Worm (Caenorhabditis elegans) whole organism, young adult: ENCODE results near the gene unc-79.

Source experiments
- B0336.3 ChIP-seq: fragments of 200-800 bp; sonication (Bioruptor generic); IDR thresholded peaks from 2 replicates; pipeline ENCODE4 v1.3.6; 2022; ENCODE audit warnings: missing genetic modification characterization, missing compliant biosample characterization
- C17E4.6 ChIP-seq: fragments of 200-800 bp; sonication (Bioruptor generic); IDR thresholded peaks from 2 replicates; pipeline ENCODE4 v1.3.6; 2022; ENCODE audit warnings: missing genetic modification reagents, missing genetic modification characterization, missing compliant biosample characterization
- F22D6.2 ChIP-seq: sonication (generic microtip); optimal IDR thresholded peaks from 2 replicates; lab custom pipeline; 2016; ENCODE audit warnings: mild to moderate bottlenecking, missing genetic modification characterization, missing compliant biosample characterization
- F33H1.4 ChIP-seq: fragments of 200-800 bp; sonication (Bioruptor generic); IDR thresholded peaks from 2 replicates; pipeline ENCODE4 v1.3.6; 2022; ENCODE audit warnings: missing genetic modification reagents, missing genetic modification characterization, missing compliant biosample characterization
- F57C9.4 ChIP-seq: sonication (generic microtip); optimal IDR thresholded peaks from 2 replicates; lab custom pipeline; 2017; ENCODE audit warnings: mild to moderate bottlenecking, missing genetic modification characterization, missing compliant biosample characterization
- Y56A3A.18 ChIP-seq: fragments of 200-800 bp; sonication (Bioruptor generic); IDR thresholded peaks from 2 replicates; pipeline ENCODE4 v1.3.6; 2022; ENCODE audit warnings: missing genetic modification reagents, missing genetic modification characterization, missing compliant biosample characterization
- Y79H2A.3 ChIP-seq: fragments of 200-800 bp; sonication (Bioruptor generic); conservative IDR thresholded peaks from 2 replicates; pipeline ENCODE4 v1.3.6; 2022; ENCODE audit warnings: missing genetic modification reagents, missing genetic modification characterization, missing compliant biosample characterization
- Y95B8A.8 ChIP-seq: fragments of 200-800 bp; sonication (Bioruptor generic); IDR thresholded peaks from 2 replicates; pipeline ENCODE4 v1.3.6; 2022; ENCODE audit warnings: missing genetic modification reagents, missing genetic modification characterization, missing compliant biosample characterization
- ZK185.1 ChIP-seq: sonication (generic microtip); optimal IDR thresholded peaks from 2 replicates; lab custom pipeline; 2016; ENCODE audit warnings: mild to moderate bottlenecking, missing genetic modification characterization, missing compliant biosample characterization; ENCODE audit not compliant: poor library complexity, severe bottlenecking
- aptf-3 ChIP-seq: fragments of 200-800 bp; sonication (Bioruptor generic); IDR thresholded peaks from 2 replicates; pipeline ENCODE4 v1.3.6; 2022; ENCODE audit warnings: missing genetic modification characterization, missing compliant biosample characterization
- atf-7 ChIP-seq: sonication (generic microtip); optimal IDR thresholded peaks from 2 replicates; lab custom pipeline; 2017; ENCODE audit warnings: mild to moderate bottlenecking, missing genetic modification characterization, missing compliant biosample characterization
- attf-3 ChIP-seq: fragments of 200-800 bp; sonication (Bioruptor generic); conservative IDR thresholded peaks from 2 replicates; pipeline ENCODE4 v1.3.6; 2022; ENCODE audit warnings: missing genetic modification reagents, missing genetic modification characterization, missing compliant biosample characterization
- attf-5 ChIP-seq: fragments of 200-800 bp; sonication (Bioruptor generic); optimal IDR thresholded peaks from 2 replicates; lab custom pipeline; 2018; ENCODE audit warnings: mild to moderate bottlenecking, missing genetic modification characterization, missing compliant biosample characterization
- attf-6 ChIP-seq: fragments of 200-800 bp; sonication (Bioruptor generic); IDR thresholded peaks from 2 replicates; pipeline ENCODE4 v1.3.6; 2022; ENCODE audit warnings: missing genetic modification reagents, missing genetic modification characterization, missing compliant biosample characterization
- bed-2 ChIP-seq: fragments of 200-800 bp; sonication (Bioruptor generic); IDR thresholded peaks from 2 replicates; pipeline ENCODE4 v1.3.6; 2022; ENCODE audit warnings: missing genetic modification reagents, missing genetic modification characterization, missing compliant biosample characterization
- ceh-40 ChIP-seq: fragments of 200-800 bp; sonication (Bioruptor generic); IDR thresholded peaks from 2 replicates; pipeline ENCODE4 v1.3.6; 2022; ENCODE audit warnings: missing genetic modification characterization, missing compliant biosample characterization
- ceh-79 ChIP-seq: sonication (generic microtip); optimal IDR thresholded peaks from 2 replicates; lab custom pipeline; 2017; ENCODE audit warnings: mild to moderate bottlenecking, missing genetic modification characterization, missing compliant biosample characterization
- chd-7 ChIP-seq: sonication (generic microtip); optimal IDR thresholded peaks from 2 replicates; lab custom pipeline; 2016; ENCODE audit warnings: mild to moderate bottlenecking, missing genetic modification characterization, moderate library complexity, missing compliant biosample characterization
- egl-18 ChIP-seq: fragments of 200-800 bp; sonication (Bioruptor generic); IDR thresholded peaks from 2 replicates; pipeline ENCODE4 v1.3.6; 2022; ENCODE audit warnings: missing genetic modification reagents, missing genetic modification characterization, missing compliant biosample characterization
- egrh-3 ChIP-seq: fragments of 200-800 bp; sonication (Bioruptor generic); IDR thresholded peaks from 2 replicates; pipeline ENCODE4 v1.3.6; 2022; ENCODE audit warnings: missing genetic modification reagents, missing genetic modification characterization, missing compliant biosample characterization
- ets-4 ChIP-seq: fragments of 200-800 bp; sonication (Bioruptor generic); optimal IDR thresholded peaks from 2 replicates; lab custom pipeline; 2018; ENCODE audit warnings: mild to moderate bottlenecking, missing genetic modification characterization, missing compliant biosample characterization
- hlh-26 ChIP-seq: fragments of 200-800 bp; sonication (Bioruptor generic); conservative IDR thresholded peaks from 2 replicates; pipeline ENCODE4 v1.3.6; 2022; ENCODE audit warnings: missing genetic modification reagents, missing genetic modification characterization, missing compliant biosample characterization
- hmg-1.2 ChIP-seq: fragments of 200-800 bp; sonication (Bioruptor generic); IDR thresholded peaks from 2 replicates; pipeline ENCODE4 v1.3.6; 2022; ENCODE audit warnings: missing genetic modification reagents, missing genetic modification characterization, missing compliant biosample characterization
- hmg-20 ChIP-seq: fragments of 200-800 bp; sonication (Bioruptor generic); IDR thresholded peaks from 2 replicates; pipeline ENCODE4 v1.3.6; 2022; ENCODE audit warnings: missing genetic modification reagents, missing genetic modification characterization, missing compliant biosample characterization
- hsf-1 ChIP-seq: fragments of 200-800 bp; sonication (Bioruptor generic); IDR thresholded peaks from 2 replicates; pipeline ENCODE4 v1.3.6; 2022; ENCODE audit warnings: missing genetic modification reagents, missing genetic modification characterization, missing compliant biosample characterization
- lag-1 ChIP-seq: fragments of 200-800 bp; sonication (Bioruptor generic); IDR thresholded peaks from 2 replicates; pipeline ENCODE4 v1.3.6; 2022; ENCODE audit warnings: missing genetic modification reagents, missing genetic modification characterization, missing compliant biosample characterization
- lin-40 ChIP-seq: sonication (generic microtip); optimal IDR thresholded peaks from 2 replicates; lab custom pipeline; 2016; ENCODE audit warnings: missing genetic modification characterization, mild to moderate bottlenecking, missing compliant biosample characterization, missing genotype, missing genetic modification reagents
- lir-1 ChIP-seq: fragments of 200-800 bp; sonication (Bioruptor generic); conservative IDR thresholded peaks from 2 replicates; pipeline ENCODE4 v1.3.6; 2022; ENCODE audit warnings: missing genetic modification reagents, missing genetic modification characterization, missing compliant biosample characterization
- lsy-27 ChIP-seq: sonication (generic microtip); optimal IDR thresholded peaks from 2 replicates; lab custom pipeline; 2017; ENCODE audit warnings: missing genetic modification characterization, mild to moderate bottlenecking, missing compliant biosample characterization, antibody characterized with exemption, missing genotype, borderline replicate concordance; ENCODE audit not compliant: insufficient read depth
- madf-10 ChIP-seq: sonication (generic microtip); optimal IDR thresholded peaks from 2 replicates; lab custom pipeline; 2016; ENCODE audit warnings: mild to moderate bottlenecking, missing genetic modification characterization, missing compliant biosample characterization
- madf-3 ChIP-seq: fragments of 200-800 bp; sonication (Bioruptor generic); IDR thresholded peaks from 2 replicates; pipeline ENCODE4 v1.3.6; 2022; ENCODE audit warnings: missing genetic modification reagents, missing genetic modification characterization, missing compliant biosample characterization
- madf-6 ChIP-seq: fragments of 200-800 bp; sonication (Bioruptor generic); IDR thresholded peaks from 2 replicates; pipeline ENCODE4 v1.3.6; 2022; ENCODE audit warnings: missing genetic modification reagents, missing genetic modification characterization, missing compliant biosample characterization
- nhr-120 ChIP-seq: fragments of 200-800 bp; sonication (Bioruptor generic); IDR thresholded peaks from 2 replicates; pipeline ENCODE4 v1.3.6; 2022; ENCODE audit warnings: missing genetic modification characterization, missing compliant biosample characterization
- pbrm-1 ChIP-seq: fragments of 200-800 bp; sonication (Bioruptor generic); IDR thresholded peaks from 2 replicates; pipeline ENCODE4 v1.3.6; 2022; ENCODE audit warnings: missing genetic modification reagents, missing genetic modification characterization, missing compliant biosample characterization
- pha-4 ChIP-seq: fragments of 150-350 bp; sonication (generic microtip); optimal IDR thresholded peaks from 2 replicates; lab custom pipeline; 2014; ENCODE audit warnings: missing biosample characterization, missing genetic modification reagents, missing genetic modification characterization
- repo-1 ChIP-seq: sonication (generic microtip); optimal IDR thresholded peaks from 2 replicates; lab custom pipeline; 2017; ENCODE audit warnings: mild to moderate bottlenecking, missing genetic modification characterization, missing compliant biosample characterization
- sdz-38 ChIP-seq: sonication (generic microtip); optimal IDR thresholded peaks from 2 replicates; lab custom pipeline; 2016; ENCODE audit warnings: missing genotype, missing genetic modification characterization, missing compliant biosample characterization
- snpc-3.4 ChIP-seq: sonication (generic microtip); optimal IDR thresholded peaks from 2 replicates; lab custom pipeline; 2017; ENCODE audit warnings: missing genetic modification characterization, mild to moderate bottlenecking, missing compliant biosample characterization, antibody characterized with exemption, moderate library complexity, missing genotype, missing genetic modification reagents
- somi-1 ChIP-seq: fragments of 200-800 bp; sonication (Bioruptor generic); optimal IDR thresholded peaks from 2 replicates; lab custom pipeline; 2018; ENCODE audit warnings: mild to moderate bottlenecking, missing genetic modification characterization, missing compliant biosample characterization
- sptf-2 ChIP-seq: fragments of 200-800 bp; sonication (Bioruptor generic); optimal IDR thresholded peaks from 2 replicates; lab custom pipeline; 2018; ENCODE audit warnings: mild to moderate bottlenecking, missing genetic modification characterization, missing compliant biosample characterization
- xnd-1 ChIP-seq: sonication (generic microtip); optimal IDR thresholded peaks from 2 replicates; lab custom pipeline; 2016; ENCODE audit warnings: missing genotype, missing genetic modification reagents, missing genetic modification characterization, missing compliant biosample characterization
- zfh-2 ChIP-seq: fragments of 200-800 bp; sonication (Bioruptor generic); conservative IDR thresholded peaks from 2 replicates; pipeline ENCODE4 v1.3.6; 2022; ENCODE audit warnings: missing genetic modification reagents, missing genetic modification characterization, missing compliant biosample characterization
- ztf-18 ChIP-seq: sonication (generic microtip); optimal IDR thresholded peaks from 2 replicates; lab custom pipeline; 2016; ENCODE audit warnings: missing genotype, mild to moderate bottlenecking, missing genetic modification characterization, missing compliant biosample characterization
- ztf-26 ChIP-seq: sonication (generic microtip); optimal IDR thresholded peaks from 2 replicates; lab custom pipeline; 2017; ENCODE audit warnings: missing genetic modification characterization, missing compliant biosample characterization

unc-79 gene

DNA sequence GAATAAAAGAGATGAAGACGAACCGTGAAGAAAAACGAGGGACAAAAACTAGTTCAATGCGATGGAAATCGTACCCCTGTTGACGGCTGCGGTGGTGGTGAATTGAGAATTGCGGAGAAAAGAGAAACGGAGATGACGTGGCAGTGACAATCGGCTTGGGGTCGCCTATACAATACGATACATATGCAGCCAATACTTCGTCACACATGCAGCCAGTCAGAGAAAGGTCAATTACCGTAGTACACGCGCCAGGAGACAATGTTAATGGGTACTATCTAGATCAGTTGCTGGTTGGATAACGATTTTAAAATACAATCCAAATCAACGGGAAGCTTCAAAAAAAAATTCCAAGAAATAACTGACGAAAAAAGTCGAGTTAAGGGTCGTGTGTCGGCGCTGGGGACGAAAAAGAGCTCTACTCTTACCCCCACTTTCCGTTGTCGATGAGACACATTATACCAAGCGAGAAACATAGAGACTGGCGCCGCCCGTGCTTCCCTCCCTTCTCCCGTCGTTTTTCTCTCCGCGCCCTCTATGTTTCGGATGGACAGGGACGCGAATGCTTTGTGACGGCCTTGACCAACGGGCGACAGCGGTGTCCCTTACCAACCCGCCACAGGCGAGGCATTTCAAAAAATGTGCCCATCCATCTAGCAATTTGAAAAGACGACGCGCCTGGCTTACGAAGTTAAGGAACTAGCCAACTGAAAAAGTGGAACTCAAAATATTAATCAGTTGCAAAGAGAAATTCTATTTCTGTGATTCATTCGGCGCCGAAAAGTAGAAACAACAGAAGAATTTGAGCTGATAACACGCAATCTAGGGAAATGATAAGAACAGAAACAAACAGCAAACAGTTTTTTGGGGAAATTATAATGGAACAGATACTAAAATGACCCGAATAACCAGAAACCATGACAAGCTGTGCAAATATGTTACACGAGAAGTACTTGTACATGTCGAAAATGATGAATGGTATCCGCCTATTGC lies 47.5 kb upstream of the unc-79 start (continued):
- TF ChIP-seq nhr-120 (no peak), egl-18 (GFP tag; lab: Robert Waterston, UW) (no peak), sptf-2 (GFP tag; lab: Kevin White, UChicago) (no peak), egrh-3 (GFP tag; lab: Robert Waterston, UW) (peak; percentile 70), lin-40 (tag; lab: Kevin White, UChicago) (no peak), attf-5 (GFP tag; lab: Kevin White, UChicago) (peak; percentile 9), hmg-20 (no peak), hsf-1 (GFP tag; lab: Robert Waterston, UW) (peak; percentile 11; the same call in 1 of the 2 replicates), ztf-18 (tag; lab: Kevin White, UChicago) (peak; percentile 25), madf-3 (GFP tag; lab: Robert Waterston, UW) (0 out of 2 replicates have a peak, but pooled peaks have one; percentile 1), Y56A3A.18 (GFP tag; lab: Robert Waterston, UW) (no peak), ets-4 (GFP tag; lab: Kevin White, UChicago) (peak; percentile 44), ztf-26 (tag; lab: Kevin White, UChicago) (no peak), bed-2 (GFP tag; lab: Robert Waterston, UW) (no peak), lir-1 (no peak)

ce11 chrIII:4019801-4020200 lies 46.6 kb upstream of the unc-79 start, which contains the start of gene snpc-3.4:
Gene snpc-3.4 (plus strand): TSS chrIII:4020037.
- TF ChIP-seq hlh-26 (GFP tag; lab: Robert Waterston, UW): no peak
- TF ChIP-seq lsy-27 (tag; lab: Kevin White, UChicago): no peak
- TF ChIP-seq ceh-79 (tag; lab: Kevin White, UChicago): no peak
- TF ChIP-seq somi-1: no peak
- TF ChIP-seq madf-10 (tag; lab: Kevin White, UChicago): no peak
- peak; percentile 94 for TF ChIP-seq snpc-3.4 (tag; lab: Kevin White, UChicago)
- TF ChIP-seq xnd-1 (tag; lab: Kevin White, UChicago): peak; percentile 94
- no peak for TF ChIP-seq pha-4 (tag; lab: Kevin White, UChicago)
- TF ChIP-seq egl-18 (GFP tag; lab: Robert Waterston, UW): 0 out of 2 replicates have a peak, but pooled peaks have one; percentile 7
- TF ChIP-seq madf-6: peak; percentile 99
- TF ChIP-seq F57C9.4 (tag; lab: Kevin White, UChicago): no peak
- TF ChIP-seq chd-7 (tag; lab: Kevin White, UChicago): no peak
- TF ChIP-seq C17E4.6 (GFP tag; lab: Robert Waterston, UW): peak; percentile 86
- TF ChIP-seq ztf-18 (tag; lab: Kevin White, UChicago): peak; percentile 78
- TF ChIP-seq repo-1: no peak
- TF ChIP-seq attf-5 (GFP tag; lab: Kevin White, UChicago): peak; percentile 13
- peak; percentile 86 for TF ChIP-seq F33H1.4 (GFP tag; lab: Robert Waterston, UW)
- peak; percentile 88 for TF ChIP-seq pbrm-1
- TF ChIP-seq attf-6 (GFP tag; lab: Robert Waterston, UW): peak; percentile 69
- no peak for TF ChIP-seq zfh-2 (GFP tag; lab: Robert Waterston, UW)
- TF ChIP-seq ZK185.1: peak; percentile 9
- TF ChIP-seq hmg-1.2 (GFP tag; lab: Robert Waterston, UW): peak; percentile 69
- TF ChIP-seq Y79H2A.3 (GFP tag; lab: Robert Waterston, UW): peak; percentile 88
- peak; percentile 84 for TF ChIP-seq B0336.3
- no peak for TF ChIP-seq ceh-40 (GFP tag; lab: Robert Waterston, UW)
- no peak for TF ChIP-seq hmg-20
- no peak for TF ChIP-seq aptf-3 (GFP tag; lab: Robert Waterston, UW)
- TF ChIP-seq madf-3 (GFP tag; lab: Robert Waterston, UW): peak; percentile 95
- TF ChIP-seq atf-7 (tag; lab: Kevin White, UChicago): no peak
- TF ChIP-seq sdz-38 (tag; lab: Kevin White, UChicago): no peak
- peak; percentile 95 for TF ChIP-seq Y95B8A.8 (GFP tag; lab: Robert Waterston, UW)
- TF ChIP-seq nhr-120: no peak
- no peak for TF ChIP-seq F22D6.2 (tag; lab: Kevin White, UChicago)
- TF ChIP-seq lag-1: no peak
- peak; percentile 63; the same call in 1 of the 2 replicates for TF ChIP-seq attf-3 (GFP tag; lab: Robert Waterston, UW)
- 0 out of 2 replicates have a peak, but pooled peaks have one; percentile 16 for TF ChIP-seq egrh-3 (GFP tag; lab: Robert Waterston, UW)
